Worm (Caenorhabditis elegans) whole organism, young adult: ENCODE data around the gene Y116A8C.29.
A peak's percentile ranks its signal among the peaks of the same experiment; 100 is the strongest.
"Not testable (repeated sequence)": the region's sequence is repeated elsewhere in the genome, so short reads cannot be mapped to it uniquely, and the experiment has no call there.

ENCODE experiments used
- B0261.1 ChIP-seq: sonication (generic microtip); optimal IDR thresholded peaks from 2 replicates; lab custom pipeline; 2016; ENCODE audit warnings: mild to moderate bottlenecking, missing genetic modification characterization, moderate library complexity, missing compliant biosample characterization
- K12H6.12 ChIP-seq: fragments of 200-800 bp; sonication (Bioruptor generic); optimal IDR thresholded peaks from 2 replicates; lab custom pipeline; 2018; ENCODE audit warnings: mild to moderate bottlenecking, missing genetic modification characterization, missing compliant biosample characterization
- T26A5.8 ChIP-seq: sonication (generic microtip); optimal IDR thresholded peaks from 2 replicates; lab custom pipeline; 2016; ENCODE audit warnings: missing genetic modification characterization, missing compliant biosample characterization
- Y53F4B.3 ChIP-seq: fragments of 200-800 bp; sonication (Bioruptor generic); IDR thresholded peaks from 2 replicates; pipeline ENCODE4 v1.3.6; 2022; ENCODE audit warnings: missing genetic modification reagents, missing genetic modification characterization, missing compliant biosample characterization
- Y53G8AR.9 ChIP-seq: fragments of 200-800 bp; sonication (Bioruptor generic); conservative IDR thresholded peaks from 2 replicates; pipeline ENCODE4 v1.3.6; 2022; ENCODE audit warnings: missing genetic modification reagents, missing genetic modification characterization, missing compliant biosample characterization
- Y56A3A.18 ChIP-seq: fragments of 200-800 bp; sonication (Bioruptor generic); IDR thresholded peaks from 2 replicates; pipeline ENCODE4 v1.3.6; 2022; ENCODE audit warnings: missing genetic modification reagents, missing genetic modification characterization, missing compliant biosample characterization
- akir-1 ChIP-seq: fragments of 200-800 bp; sonication (Bioruptor generic); optimal IDR thresholded peaks from 2 replicates; lab custom pipeline; 2018; ENCODE audit warnings: mild to moderate bottlenecking, missing genetic modification characterization, moderate library complexity, missing compliant biosample characterization
- ama-1 ChIP-seq, 3 experiments: fragments of 150-350 bp in 1 of 3; sonication (generic microtip) in 2 of 3; optimal IDR thresholded peaks; 2 replicates each; lab custom pipeline; 2014 to 2018; ENCODE audit warnings: missing biosample characterization in 2 of 3, missing genetic modification characterization in 2 of 3, missing genetic modification reagents in 2 of 3
- attf-6 ChIP-seq: fragments of 200-800 bp; sonication (Bioruptor generic); IDR thresholded peaks from 2 replicates; pipeline ENCODE4 v1.3.6; 2022; ENCODE audit warnings: missing genetic modification reagents, missing genetic modification characterization, missing compliant biosample characterization
- cebp-1 ChIP-seq, 2 experiments: fragments of 200-800 bp in 1 of 2; sonication (Bioruptor generic) in 1 of 2; sonication (generic microtip) in 1 of 2; IDR thresholded peaks in 1 of 2; optimal IDR thresholded peaks in 1 of 2; 2 replicates each; pipeline versions ENCODE4 v1.3.6 to Lab custom; 2017 to 2022; ENCODE audit warnings: missing compliant biosample characterization in 2 of 2, missing genetic modification characterization in 2 of 2, mild to moderate bottlenecking in 1 of 2, missing genetic modification reagents in 1 of 2, moderate library complexity in 1 of 2
- cebp-2 ChIP-seq: fragments of 200-800 bp; sonication (Bioruptor generic); IDR thresholded peaks from 2 replicates; pipeline ENCODE4 v1.3.6; 2022; ENCODE audit warnings: missing genetic modification characterization, missing compliant biosample characterization
- ceh-91 ChIP-seq: fragments of 200-800 bp; sonication (Bioruptor generic); IDR thresholded peaks from 2 replicates; pipeline ENCODE4 v1.3.6; 2022; ENCODE audit warnings: missing genetic modification reagents, missing genetic modification characterization, missing compliant biosample characterization
- die-1 ChIP-seq: sonication (generic microtip); optimal IDR thresholded peaks from 2 replicates; lab custom pipeline; 2016; ENCODE audit warnings: missing genotype, mild to moderate bottlenecking, missing genetic modification characterization, missing compliant biosample characterization
- dox-1 ChIP-seq: fragments of 200-800 bp; sonication (Bioruptor generic); IDR thresholded peaks from 2 replicates; pipeline ENCODE4 v1.3.6; 2022; ENCODE audit warnings: missing genetic modification reagents, missing genetic modification characterization, missing compliant biosample characterization
- dpff-1 ChIP-seq: sonication (generic microtip); optimal IDR thresholded peaks from 2 replicates; lab custom pipeline; 2017; ENCODE audit warnings: mild to moderate bottlenecking, missing genetic modification characterization, missing compliant biosample characterization
- egrh-3 ChIP-seq: fragments of 200-800 bp; sonication (Bioruptor generic); IDR thresholded peaks from 2 replicates; pipeline ENCODE4 v1.3.6; 2022; ENCODE audit warnings: missing genetic modification reagents, missing genetic modification characterization, missing compliant biosample characterization
- ekl-4 ChIP-seq: fragments of 200-800 bp; sonication (Bioruptor generic); IDR thresholded peaks from 2 replicates; pipeline ENCODE4 v1.3.6; 2022; ENCODE audit warnings: missing genetic modification reagents, missing genetic modification characterization, missing compliant biosample characterization
- hmg-1.2 ChIP-seq: fragments of 200-800 bp; sonication (Bioruptor generic); IDR thresholded peaks from 2 replicates; pipeline ENCODE4 v1.3.6; 2022; ENCODE audit warnings: missing genetic modification reagents, missing genetic modification characterization, missing compliant biosample characterization
- lir-1 ChIP-seq: fragments of 200-800 bp; sonication (Bioruptor generic); conservative IDR thresholded peaks from 2 replicates; pipeline ENCODE4 v1.3.6; 2022; ENCODE audit warnings: missing genetic modification reagents, missing genetic modification characterization, missing compliant biosample characterization
- lsl-1 ChIP-seq: fragments of 200-800 bp; sonication (Bioruptor generic); optimal IDR thresholded peaks from 2 replicates; lab custom pipeline; 2018; ENCODE audit warnings: mild to moderate bottlenecking, missing genetic modification characterization, moderate library complexity, missing compliant biosample characterization
- madf-10 ChIP-seq: sonication (generic microtip); optimal IDR thresholded peaks from 2 replicates; lab custom pipeline; 2016; ENCODE audit warnings: mild to moderate bottlenecking, missing genetic modification characterization, missing compliant biosample characterization
- madf-6 ChIP-seq: fragments of 200-800 bp; sonication (Bioruptor generic); IDR thresholded peaks from 2 replicates; pipeline ENCODE4 v1.3.6; 2022; ENCODE audit warnings: missing genetic modification reagents, missing genetic modification characterization, missing compliant biosample characterization
- madf-8 ChIP-seq: fragments of 200-800 bp; sonication (Bioruptor generic); conservative IDR thresholded peaks from 2 replicates; pipeline ENCODE4 v1.3.6; 2022; ENCODE audit warnings: missing genetic modification reagents, missing genetic modification characterization, missing compliant biosample characterization
- nfyb-1 ChIP-seq: fragments of 200-800 bp; sonication (Bioruptor generic); IDR thresholded peaks from 2 replicates; pipeline ENCODE4 v1.3.6; 2022; ENCODE audit warnings: missing genetic modification reagents, missing genetic modification characterization, missing compliant biosample characterization
- nhr-27 ChIP-seq: fragments of 200-800 bp; sonication (Bioruptor generic); optimal IDR thresholded peaks from 2 replicates; lab custom pipeline; 2018; ENCODE audit warnings: mild to moderate bottlenecking, missing genetic modification characterization, moderate library complexity, missing compliant biosample characterization
- nhr-90 ChIP-seq: sonication (generic microtip); optimal IDR thresholded peaks from 2 replicates; lab custom pipeline; 2016; ENCODE audit warnings: missing genotype, mild to moderate bottlenecking, missing genetic modification characterization, missing compliant biosample characterization
- rpc-1 ChIP-seq, 2 experiments: fragments of 150-350 bp in 1 of 2; sonication (generic microtip) in 1 of 2; optimal IDR thresholded peaks; 2 replicates each; lab custom pipeline; 2014 to 2018; ENCODE audit warnings: missing biosample characterization in 1 of 2, missing genetic modification characterization in 1 of 2, missing genetic modification reagents in 1 of 2, missing genotype in 1 of 2
- sea-2 ChIP-seq: fragments of 200-800 bp; sonication (Bioruptor generic); IDR thresholded peaks from 2 replicates; pipeline ENCODE4 v1.3.6; 2022; ENCODE audit warnings: missing genetic modification characterization, missing compliant biosample characterization
- snpc-4 ChIP-seq, 5 experiments: fragments of 150-350 bp in 1 of 5; sonication (generic microtip) in 4 of 5; optimal IDR thresholded peaks; 2 replicates each; lab custom pipeline; 2014 to 2018; ENCODE audit warnings: missing genetic modification characterization in 5 of 5, missing biosample characterization in 3 of 5, antibody characterized with exemption in 2 of 5, mild to moderate bottlenecking in 2 of 5, missing compliant biosample characterization in 2 of 5, missing genotype in 2 of 5, moderate library complexity in 2 of 5, missing genetic modification reagents in 1 of 5
- somi-1 ChIP-seq: fragments of 200-800 bp; sonication (Bioruptor generic); optimal IDR thresholded peaks from 2 replicates; lab custom pipeline; 2018; ENCODE audit warnings: mild to moderate bottlenecking, missing genetic modification characterization, missing compliant biosample characterization
- tbp1 ChIP-seq: fragments of 200-800 bp; sonication (Bioruptor generic); optimal IDR thresholded peaks from 2 replicates; lab custom pipeline; 2018; ENCODE audit warnings: mild to moderate bottlenecking, missing genetic modification characterization, missing compliant biosample characterization
- xnd-1 ChIP-seq: sonication (generic microtip); optimal IDR thresholded peaks from 2 replicates; lab custom pipeline; 2016; ENCODE audit warnings: missing genotype, missing genetic modification reagents, missing genetic modification characterization, missing compliant biosample characterization
- zfh-2 ChIP-seq: fragments of 200-800 bp; sonication (Bioruptor generic); conservative IDR thresholded peaks from 2 replicates; pipeline ENCODE4 v1.3.6; 2022; ENCODE audit warnings: missing genetic modification reagents, missing genetic modification characterization, missing compliant biosample characterization
- zim-3 ChIP-seq: sonication (generic microtip); optimal IDR thresholded peaks from 2 replicates; lab custom pipeline; 2017; ENCODE audit warnings: mild to moderate bottlenecking, missing genetic modification characterization, moderate library complexity, missing compliant biosample characterization
- ztf-22 ChIP-seq: fragments of 200-800 bp; sonication (Bioruptor generic); optimal IDR thresholded peaks from 2 replicates; lab custom pipeline; 2018; ENCODE audit warnings: mild to moderate bottlenecking, missing genetic modification characterization, moderate library complexity, missing compliant biosample characterization
- ztf-25 ChIP-seq: fragments of 200-800 bp; sonication (Bioruptor generic); IDR thresholded peaks from 2 replicates; pipeline ENCODE4 v1.3.6; 2022; ENCODE audit warnings: missing genetic modification reagents, missing genetic modification characterization, missing compliant biosample characterization
- ztf-26 ChIP-seq: sonication (generic microtip); optimal IDR thresholded peaks from 2 replicates; lab custom pipeline; 2017; ENCODE audit warnings: missing genetic modification characterization, missing compliant biosample characterization
- ztf-28 ChIP-seq: fragments of 200-800 bp; sonication (Bioruptor generic); IDR thresholded peaks from 2 replicates; pipeline ENCODE4 v1.3.6; 2022; ENCODE audit warnings: missing genetic modification reagents, missing genetic modification characterization, missing compliant biosample characterization
- ztf-3 ChIP-seq: fragments of 200-800 bp; sonication (Bioruptor generic); optimal IDR thresholded peaks from 2 replicates; lab custom pipeline; 2018; ENCODE audit warnings: mild to moderate bottlenecking, missing genetic modification characterization, missing compliant biosample characterization

The Y116A8C.29 gene

ce11 chrIV:17125967-17126366 lies 32.1 kb downstream of the Y116A8C.29 start (continued):
- TF ChIP-seq ztf-26, result no peak
- no peak for TF ChIP-seq somi-1 (GFP tag; lab: Kevin White, UChicago)
- TF ChIP-seq ama-1 (optimal IDR thresholded peaks at IDR 0.05; lab: Kevin White, UChicago), result no peak
- TF ChIP-seq ama-1 (GFP tag; optimal IDR thresholded peaks at IDR 0.05; lab: Kevin White, UChicago), result no peak
- TF ChIP-seq cebp-1 (GFP tag; IDR thresholded peaks at IDR 0.05; lab: Robert Waterston, UW), result no peak
- no peak for TF ChIP-seq cebp-1 (tag; optimal IDR thresholded peaks at IDR 0.05; lab: Kevin White, UChicago)
- TF ChIP-seq Y53F4B.3 (GFP tag; lab: Robert Waterston, UW), result no peak
- no peak for TF ChIP-seq rpc-1 (optimal IDR thresholded peaks at IDR 0.05; lab: Kevin White, UChicago)
- no peak for TF ChIP-seq rpc-1 (tag; optimal IDR thresholded peaks at IDR 0.05; lab: Kevin White, UChicago)
- peak; percentile 61 for TF ChIP-seq madf-8 (GFP tag; lab: Robert Waterston, UW)
- TF ChIP-seq ztf-22 (GFP tag; lab: Kevin White, UChicago), result no peak
- no peak for TF ChIP-seq T26A5.8 (tag; lab: Kevin White, UChicago)
- no peak for TF ChIP-seq nfyb-1
- no peak for TF ChIP-seq die-1 (tag; lab: Kevin White, UChicago)
- TF ChIP-seq madf-10 (tag; lab: Kevin White, UChicago), result no peak
- TF ChIP-seq xnd-1 (tag; lab: Kevin White, UChicago), result peak; percentile 56
- TF ChIP-seq ztf-3 (GFP tag; lab: Kevin White, UChicago), result no peak
- TF ChIP-seq Y56A3A.18 (GFP tag; lab: Robert Waterston, UW), result no peak
- no peak for TF ChIP-seq dpff-1 (tag; lab: Kevin White, UChicago)
- TF ChIP-seq lsl-1, result no peak

DNA sequence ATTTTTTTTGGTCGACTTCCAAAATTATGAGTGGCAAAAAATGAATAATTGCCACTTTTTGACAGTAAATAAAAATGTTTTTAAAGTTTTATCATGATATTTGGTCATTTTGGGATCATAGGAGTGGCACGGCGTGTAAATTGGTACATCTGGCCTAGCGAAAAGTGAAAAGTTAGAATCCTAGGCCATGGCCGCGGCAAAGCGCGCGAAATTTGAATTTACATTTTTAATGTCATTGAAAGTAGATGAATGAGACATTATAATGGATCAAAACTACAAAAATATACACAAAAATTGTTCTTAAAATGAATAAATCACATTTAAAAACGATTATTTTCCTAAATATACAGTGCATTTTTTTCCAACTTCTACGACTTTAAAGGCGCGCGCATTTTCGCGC lies 32.7 kb downstream of the Y116A8C.29 start:
- TF ChIP-seq ceh-91 (GFP tag; lab: Robert Waterston, UW), result no peak
- no peak for TF ChIP-seq ztf-28
- TF ChIP-seq egrh-3 (GFP tag; lab: Robert Waterston, UW), result no peak
- no peak for TF ChIP-seq somi-1 (GFP tag; lab: Kevin White, UChicago)
- no peak for TF ChIP-seq nhr-90
- no peak for TF ChIP-seq zfh-2 (GFP tag; lab: Robert Waterston, UW)
- no peak for TF ChIP-seq cebp-2 (GFP tag; lab: Robert Waterston, UW)
- no peak for TF ChIP-seq nhr-27
- no peak for TF ChIP-seq K12H6.12 (tag; lab: Kevin White, UChicago)
- TF ChIP-seq Y53G8AR.9, result no peak
- TF ChIP-seq madf-6 (GFP tag; lab: Robert Waterston, UW), result no peak
- no peak for TF ChIP-seq attf-6 (GFP tag; lab: Robert Waterston, UW)
- TF ChIP-seq zim-3 (tag; lab: Kevin White, UChicago), result no peak
- TF ChIP-seq ekl-4 (GFP tag; lab: Robert Waterston, UW), result no peak
- no peak for TF ChIP-seq lir-1
- no peak for TF ChIP-seq madf-8 (GFP tag; lab: Robert Waterston, UW)
- TF ChIP-seq akir-1 (GFP tag; lab: Kevin White, UChicago), result no peak
- TF ChIP-seq die-1 (tag; lab: Kevin White, UChicago), result no peak
- TF ChIP-seq ztf-25 (GFP tag; lab: Robert Waterston, UW), result no peak
- TF ChIP-seq sea-2 (GFP tag; lab: Robert Waterston, UW), result no peak
- TF ChIP-seq, all 124 proteins: peak for 0

ce11 chrIV:17127224-17127623 lies 33.4 kb downstream of the Y116A8C.29 start:
- TF ChIP-seq B0261.1 (peak; percentile 53), dox-1 (GFP tag; lab: Robert Waterston, UW) (0 out of 2 replicates have a peak, but pooled peaks have one; percentile 8), rpc-1 (tag; optimal IDR thresholded peaks at IDR 0.05; lab: Kevin White, UChicago) (peak; percentile 65), snpc-4 (tag; optimal IDR thresholded peaks at IDR 0.05; lab: Kevin White, UChicago) (peak in 1 of 4 experiments; percentile 82), tbp1 (peak; percentile 82), attf-6 (GFP tag; lab: Robert Waterston, UW) (0 out of 2 replicates have a peak, but pooled peaks have one; percentile 19), hmg-1.2 (0 out of 2 replicates have a peak, but pooled peaks have one; percentile 15), ztf-25 (GFP tag; lab: Robert Waterston, UW) (0 out of 2 replicates have a peak, but pooled peaks have one; percentile 56)
- not testable (repeated sequence) for TF ChIP-seq rpc-1 (optimal IDR thresholded peaks at IDR 0.05; lab: Kevin White, UChicago); snpc-4 (GFP tag; optimal IDR thresholded peaks at IDR 0.05; lab: Kevin White, UChicago)
